Fruit fly (Drosophila melanogaster) whole organism, embryonic: ENCODE measurements around the gene SNRPG.

Experiments
- Adf1 ChIP-seq: fragments of 200-800 bp; sonication (Bioruptor generic); IDR thresholded peaks from 2 replicates; pipeline ENCODE4 v1.3.6; 2022; ENCODE audit warnings: missing biosample characterization, missing genetic modification characterization
- Asciz ChIP-seq: fragments of 200-800 bp; sonication (Bioruptor generic); optimal IDR thresholded peaks from 2 replicates; lab custom pipeline; 2017; ENCODE audit warnings: missing biosample characterization, mild to moderate bottlenecking, missing genetic modification characterization, missing genetic modification reagents
- C15 ChIP-seq: fragments of 200-800 bp; sonication (Bioruptor generic); IDR thresholded peaks from 3 replicates; pipeline ENCODE4 v1.3.6; 2022; ENCODE audit warnings: missing biosample characterization, missing genetic modification characterization
- CG10274 ChIP-seq: fragments of 200-800 bp; sonication (Bioruptor generic); optimal IDR thresholded peaks from 3 replicates; lab custom pipeline; 2017; ENCODE audit warnings: missing biosample characterization, mild to moderate bottlenecking, missing genetic modification characterization
- CG11247 ChIP-seq: fragments of 200-800 bp; sonication (Bioruptor generic); IDR thresholded peaks from 2 replicates; pipeline ENCODE4 v1.3.6; 2022; ENCODE audit warnings: missing biosample characterization, missing genetic modification characterization
- CG11504 ChIP-seq: fragments of 200-800 bp; sonication (Bioruptor generic); optimal IDR thresholded peaks from 3 replicates; lab custom pipeline; 2019; ENCODE audit warnings: missing biosample characterization, mild to moderate bottlenecking, missing genetic modification characterization, moderate library complexity
- CG12299 ChIP-seq: fragments of 200-800 bp; sonication (Bioruptor generic); optimal IDR thresholded peaks from 2 replicates; lab custom pipeline; 2018; ENCODE audit warnings: missing biosample characterization, mild to moderate bottlenecking, missing genetic modification characterization
- CG13296 ChIP-seq: fragments of 200-800 bp; sonication (Bioruptor generic); optimal IDR thresholded peaks from 3 replicates; lab custom pipeline; 2018; ENCODE audit warnings: missing biosample characterization, mild to moderate bottlenecking, missing genetic modification characterization
- CG16813 ChIP-seq: fragments of 200-800 bp; sonication (Bioruptor generic); IDR thresholded peaks from 3 replicates; pipeline ENCODE4 v1.3.6; 2022; ENCODE audit warnings: missing biosample characterization, missing genetic modification characterization; ENCODE audit not compliant: partially characterized antibody
- CG17328 ChIP-seq: fragments of 200-800 bp; sonication (Bioruptor generic); IDR thresholded peaks from 2 replicates; pipeline ENCODE4 v1.3.6; 2022; ENCODE audit warnings: missing biosample characterization, missing genetic modification characterization
- CG17361 ChIP-seq: fragments of 200-800 bp; sonication (Bioruptor generic); IDR thresholded peaks from 3 replicates; pipeline ENCODE4 v1.3.6; 2022; ENCODE audit warnings: missing biosample characterization, missing genetic modification characterization
- CG17385 ChIP-seq: fragments of 200-800 bp; sonication (Bioruptor generic); optimal IDR thresholded peaks from 3 replicates; lab custom pipeline; 2018; ENCODE audit warnings: missing biosample characterization, mild to moderate bottlenecking, missing genetic modification characterization
- CG17612 ChIP-seq: fragments of 200-800 bp; sonication (Bioruptor generic); IDR thresholded peaks from 2 replicates; pipeline ENCODE4 v1.3.6; 2022; ENCODE audit warnings: missing biosample characterization, missing genetic modification characterization
- CG17829 ChIP-seq: fragments of 200-800 bp; optimal IDR thresholded peaks from 2 replicates; lab custom pipeline; 2019; ENCODE audit warnings: missing biosample characterization, mild to moderate bottlenecking, missing genetic modification characterization, moderate library complexity
- CG2202 ChIP-seq: fragments of 200-800 bp; sonication (Bioruptor generic); optimal IDR thresholded peaks from 2 replicates; lab custom pipeline; 2018; ENCODE audit warnings: missing biosample characterization, mild to moderate bottlenecking, missing genetic modification characterization
- CG3065 ChIP-seq: fragments of 200-800 bp; sonication (Bioruptor generic); optimal IDR thresholded peaks from 2 replicates; lab custom pipeline; 2016; ENCODE audit warnings: missing biosample characterization, missing genetic modification characterization
- CG33213 ChIP-seq: fragments of 200-800 bp; sonication (Bioruptor generic); optimal IDR thresholded peaks from 3 replicates; lab custom pipeline; 2016; ENCODE audit warnings: missing biosample characterization, missing genetic modification characterization
- CG5953 ChIP-seq: fragments of 200-800 bp; sonication (Bioruptor generic); IDR thresholded peaks from 2 replicates; pipeline ENCODE4 v1.3.6; 2022; ENCODE audit warnings: missing biosample characterization, missing genetic modification characterization
- CG6654 ChIP-seq: fragments of 200-800 bp; sonication (Bioruptor generic); optimal IDR thresholded peaks from 2 replicates; lab custom pipeline; 2017; ENCODE audit warnings: missing biosample characterization, mild to moderate bottlenecking, missing genetic modification characterization
- D19B ChIP-seq: fragments of 200-800 bp; sonication (Bioruptor generic); optimal IDR thresholded peaks from 2 replicates; lab custom pipeline; 2017; ENCODE audit warnings: missing biosample characterization, mild to moderate bottlenecking, missing genetic modification characterization
- Dip3 ChIP-seq: fragments of 200-800 bp; sonication (Bioruptor generic); optimal IDR thresholded peaks from 3 replicates; lab custom pipeline; 2016; ENCODE audit warnings: missing biosample characterization, missing genetic modification characterization
- Dll ChIP-seq: fragments of 200-800 bp; sonication (Bioruptor generic); IDR thresholded peaks from 4 replicates; pipeline ENCODE4 v1.3.6; 2022; ENCODE audit warnings: missing biosample characterization, missing genetic modification characterization; ENCODE audit not compliant: partially characterized antibody
- Doc2 ChIP-seq: fragments of 200-800 bp; sonication (Bioruptor generic); IDR thresholded peaks from 2 replicates; pipeline ENCODE4 v1.3.6; 2022; ENCODE audit warnings: missing biosample characterization, missing genetic modification characterization
- Dref ChIP-seq: fragments of 200-800 bp; sonication (Bioruptor generic); IDR thresholded peaks from 2 replicates; pipeline ENCODE4 v1.3.6; 2022; ENCODE audit warnings: missing biosample characterization, missing genetic modification characterization
- E2f2 ChIP-seq: fragments of 200-800 bp; sonication (Bioruptor generic); IDR thresholded peaks from 2 replicates; pipeline ENCODE4 v1.3.6; 2022; ENCODE audit warnings: missing biosample characterization, missing genetic modification characterization
- Fer2 ChIP-seq: fragments of 200-800 bp; sonication (Bioruptor generic); optimal IDR thresholded peaks from 2 replicates; lab custom pipeline; 2018; ENCODE audit warnings: missing biosample characterization, mild to moderate bottlenecking, missing genetic modification characterization, moderate library complexity
- H15 ChIP-seq: fragments of 200-800 bp; sonication (Bioruptor generic); IDR thresholded peaks from 3 replicates; pipeline ENCODE4 v1.3.6; 2022; ENCODE audit warnings: missing biosample characterization, missing genetic modification characterization
- Spps ChIP-seq: fragments of 200-800 bp; sonication (Bioruptor generic); optimal IDR thresholded peaks from 2 replicates; lab custom pipeline; 2018; ENCODE audit warnings: missing biosample characterization, mild to moderate bottlenecking, missing genetic modification characterization
- Stat92E ChIP-seq, 3 experiments: fragments of >200 bp in 2 of 3; fragments of 200-800 bp in 1 of 3; sonication (Bioruptor generic) in 1 of 3; optimal IDR thresholded peaks; 2 replicates each; lab custom pipeline; 2017 to 2019; ENCODE audit warnings: missing biosample characterization in 3 of 3, missing genetic modification characterization in 3 of 3, mild to moderate bottlenecking in 1 of 3, moderate library complexity in 1 of 3
- ab ChIP-seq: fragments of 200-800 bp; sonication (Bioruptor generic); optimal IDR thresholded peaks from 2 replicates; lab custom pipeline; 2016; ENCODE audit warnings: missing biosample characterization, missing genetic modification characterization
- ase ChIP-seq: fragments of 200-800 bp; sonication (Bioruptor generic); IDR thresholded peaks from 3 replicates; pipeline ENCODE4 v1.3.6; 2022; ENCODE audit warnings: missing biosample characterization, missing genetic modification characterization
- ato ChIP-seq: fragments of 200-800 bp; sonication (Bioruptor generic); IDR thresholded peaks from 2 replicates; pipeline ENCODE4 v1.3.6; 2022; ENCODE audit warnings: missing biosample characterization, missing genetic modification characterization; ENCODE audit not compliant: partially characterized antibody
- crc ChIP-seq: fragments of 200-800 bp; sonication (Bioruptor generic); optimal IDR thresholded peaks from 2 replicates; lab custom pipeline; 2016; ENCODE audit warnings: missing biosample characterization, missing genetic modification characterization
- dati ChIP-seq: fragments of 200-800 bp; sonication (Bioruptor generic); IDR thresholded peaks from 2 replicates; pipeline ENCODE4 v1.3.6; 2022; ENCODE audit warnings: missing biosample characterization, missing genetic modification characterization
- dm ChIP-seq: fragments of 200-800 bp; sonication (Bioruptor generic); optimal IDR thresholded peaks from 3 replicates; lab custom pipeline; 2016; ENCODE audit warnings: missing biosample characterization, missing genetic modification characterization
- gcm ChIP-seq: fragments of 200-800 bp; sonication (Bioruptor generic); optimal IDR thresholded peaks from 2 replicates; lab custom pipeline; 2019; ENCODE audit warnings: missing biosample characterization, mild to moderate bottlenecking, missing genetic modification characterization, moderate library complexity
- gcm2 ChIP-seq: fragments of 200-800 bp; sonication (Bioruptor generic); optimal IDR thresholded peaks from 2 replicates; lab custom pipeline; 2016; ENCODE audit warnings: missing biosample characterization, missing genetic modification characterization
- gsb-n ChIP-seq: fragments of 200-800 bp; sonication (Bioruptor generic); optimal IDR thresholded peaks from 3 replicates; lab custom pipeline; 2018; ENCODE audit warnings: missing biosample characterization, mild to moderate bottlenecking, missing genetic modification characterization
- ind ChIP-seq: fragments of 200-800 bp; sonication (Bioruptor generic); optimal IDR thresholded peaks from 3 replicates; lab custom pipeline; 2016; ENCODE audit warnings: missing biosample characterization, missing genetic modification characterization
- jumu ChIP-seq: fragments of 200-800 bp; sonication (Bioruptor generic); optimal IDR thresholded peaks from 3 replicates; lab custom pipeline; 2016; ENCODE audit warnings: missing biosample characterization, missing genetic modification characterization
- kay ChIP-seq: fragments of 200-800 bp; sonication (Bioruptor generic); optimal IDR thresholded peaks from 2 replicates; lab custom pipeline; 2016; ENCODE audit warnings: missing biosample characterization, missing genetic modification characterization
- nmo ChIP-seq: fragments of 200-800 bp; sonication (Bioruptor generic); optimal IDR thresholded peaks from 2 replicates; lab custom pipeline; 2018; ENCODE audit warnings: missing biosample characterization, mild to moderate bottlenecking, missing genetic modification characterization, moderate library complexity
- pnt ChIP-seq: fragments of 200-800 bp; sonication (Bioruptor generic); optimal IDR thresholded peaks from 3 replicates; lab custom pipeline; 2016; ENCODE audit warnings: missing biosample characterization, missing genetic modification characterization
- sqz ChIP-seq: fragments of 200-800 bp; sonication (Bioruptor generic); optimal IDR thresholded peaks from 3 replicates; lab custom pipeline; 2018; ENCODE audit warnings: missing biosample characterization, mild to moderate bottlenecking, missing genetic modification characterization
- stwl ChIP-seq: fragments of 200-800 bp; sonication (Bioruptor generic); optimal IDR thresholded peaks from 3 replicates; lab custom pipeline; 2018; ENCODE audit warnings: missing biosample characterization, mild to moderate bottlenecking, missing genetic modification characterization, moderate library complexity
- tgo ChIP-seq: fragments of 200-800 bp; sonication (Bioruptor generic); IDR thresholded peaks from 3 replicates; pipeline ENCODE4 v1.3.6; 2022; ENCODE audit warnings: missing biosample characterization, missing genetic modification characterization
- twi ChIP-seq: fragments of 200-800 bp; optimal IDR thresholded peaks from 2 replicates; lab custom pipeline; 2019; ENCODE audit warnings: missing biosample characterization, mild to moderate bottlenecking, missing genetic modification characterization, moderate library complexity
- zen ChIP-seq: fragments of 200-800 bp; sonication (Bioruptor generic); optimal IDR thresholded peaks from 3 replicates; lab custom pipeline; 2018; ENCODE audit warnings: missing biosample characterization, mild to moderate bottlenecking, missing genetic modification characterization, moderate library complexity
- zfh1 ChIP-seq: fragments of 200-800 bp; sonication (Bioruptor generic); IDR thresholded peaks from 3 replicates; pipeline ENCODE4 v1.3.6; 2022; ENCODE audit warnings: missing biosample characterization, missing genetic modification characterization

SNRPG gene

DNA sequence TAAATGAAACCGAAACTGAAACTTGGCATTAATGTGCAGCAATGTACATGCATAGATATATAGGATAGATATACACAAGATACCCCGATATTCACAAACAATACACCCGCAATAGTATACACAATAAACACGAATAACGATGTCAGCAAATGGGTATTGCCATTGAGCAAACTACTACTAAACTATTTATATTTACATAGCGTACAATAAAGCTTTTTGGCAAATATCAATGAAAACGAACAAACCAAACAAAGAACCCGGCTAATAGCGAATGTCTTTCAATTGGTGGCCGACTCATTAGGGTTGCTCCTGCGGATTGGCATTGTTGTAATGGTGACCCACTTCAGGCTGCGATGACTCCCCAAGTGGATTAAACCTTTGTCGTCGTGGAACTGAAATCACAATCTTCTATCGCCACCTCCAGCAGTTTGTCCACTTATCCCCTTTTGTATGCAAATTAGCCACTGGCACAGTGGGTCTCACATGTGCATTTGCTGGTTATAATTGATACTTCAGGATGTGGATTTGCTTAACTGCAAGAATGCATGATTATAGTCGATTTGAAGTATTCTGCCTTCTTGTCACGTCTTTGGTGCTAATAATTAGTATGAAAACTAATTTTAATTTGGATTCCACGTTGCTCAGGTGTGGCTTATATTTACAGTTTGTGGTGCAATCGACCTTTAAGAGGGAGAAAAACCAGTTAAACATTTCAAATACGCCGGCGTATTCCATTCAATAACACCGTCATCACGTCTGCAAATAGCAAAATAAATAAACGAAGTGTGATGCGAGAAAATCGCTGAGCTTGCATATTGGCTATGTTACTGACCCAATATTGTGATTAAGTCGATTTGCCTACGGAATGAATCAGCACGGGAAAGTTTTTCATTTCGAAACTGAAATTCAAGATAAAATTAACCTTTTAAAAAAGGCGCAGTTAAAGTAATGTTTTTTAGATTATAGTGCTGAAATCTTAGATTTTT lies 10.2 kb upstream of the SNRPG start (continued):
- TF ChIP-seq CG17385 (GFP tag; lab: Kevin White, UChicago) (peak; percentile 19), CG10274 (GFP tag; lab: Kevin White, UChicago) (no peak), Stat92E (GFP tag; optimal IDR thresholded peaks at IDR 0.05; lab: Kevin White, UChicago) (no peak), H15 (GFP tag; lab: Robert Waterston, UW) (peak; percentile 64), Dref (GFP tag; lab: Robert Waterston, UW) (no peak), stwl (tag; lab: Kevin White, UChicago) (no peak), pnt (GFP tag; lab: Kevin White, UChicago) (peak; percentile 70), dm (GFP tag; lab: Kevin White, UChicago) (no peak), E2f2 (no peak; the same call in 1 of the 2 replicates), dati (GFP tag; lab: Robert Waterston, UW) (no peak), CG13296 (peak; percentile 17), ato (no peak), Asciz (GFP tag; lab: Kevin White, UChicago) (no peak), kay (GFP tag; lab: Kevin White, UChicago) (peak; percentile 67), CG6654 (GFP tag; lab: Kevin White, UChicago) (no peak), gsb-n (tag; lab: Kevin White, UChicago) (no peak), C15 (GFP tag; lab: Robert Waterston, UW) (no peak), Spps (no peak), ind (GFP tag; lab: Kevin White, UChicago) (peak; percentile 12), CG11247 (GFP tag; lab: Robert Waterston, UW) (no peak), sqz (GFP tag; lab: Kevin White, UChicago) (no peak), CG17612 (no peak), CG33213 (GFP tag; lab: Kevin White, UChicago) (no peak), CG2202 (tag; lab: Kevin White, UChicago) (no peak), D19B (GFP tag; lab: Kevin White, UChicago) (no peak), zen (tag; lab: Kevin White, UChicago) (no peak), ab (GFP tag; lab: Kevin White, UChicago) (no peak), CG17829 (no peak), Fer2 (tag; lab: Kevin White, UChicago) (no peak), CG11504 (tag; lab: Kevin White, UChicago) (peak; percentile 79), tgo (GFP tag; lab: Robert Waterston, UW) (peak; percentile 60; the same call in 2 of the 3 replicates), CG12299 (tag; lab: Kevin White, UChicago) (no peak), crc (GFP tag; lab: Kevin White, UChicago) (peak; percentile 57), gcm (GFP tag; lab: Kevin White, UChicago) (no peak), CG5953 (no peak), CG17328 (GFP tag; lab: Robert Waterston, UW) (0 out of 2 replicates have a peak, but pooled peaks have one; percentile 5), CG3065 (no peak), jumu (GFP tag; lab: Kevin White, UChicago) (peak; percentile 80), gcm2 (no peak), Adf1 (GFP tag; lab: Robert Waterston, UW) (no peak), CG17361 (GFP tag; lab: Robert Waterston, UW) (no peak), Dip3 (GFP tag; lab: Kevin White, UChicago) (peak; percentile 64), ase (GFP tag; lab: Robert Waterston, UW) (no peak), Doc2 (GFP tag; lab: Robert Waterston, UW) (no peak), nmo (GFP tag; lab: Kevin White, UChicago) (peak; percentile 79), zfh1 (GFP tag; lab: Robert Waterston, UW) (peak; percentile 84), Dll (no peak), CG16813 (GFP tag; lab: Robert Waterston, UW) (no peak), twi (tag; lab: Kevin White, UChicago) (no peak)
